Worm (Caenorhabditis elegans) whole organism, L3 larva: ENCODE data around the gene srh-83.

Experiments used
- ceh-28 ChIP-seq: fragments of 150-350 bp; optimal IDR thresholded peaks from 2 replicates; lab custom pipeline; 2014; ENCODE audit warnings: missing biosample characterization, missing genetic modification reagents, missing genetic modification characterization
- ceh-9 ChIP-seq: sonication (generic microtip); optimal IDR thresholded peaks from 2 replicates; lab custom pipeline; 2018; ENCODE audit warnings: missing biosample characterization, missing genetic modification characterization
- elt-2 ChIP-seq: sonication (generic microtip); optimal IDR thresholded peaks from 2 replicates; lab custom pipeline; 2016; ENCODE audit warnings: missing genetic modification reagents, mild to moderate bottlenecking, missing genetic modification characterization, missing compliant biosample characterization
- fkh-10 ChIP-seq: sonication (generic microtip); optimal IDR thresholded peaks from 2 replicates; lab custom pipeline; 2017; ENCODE audit warnings: missing biosample characterization, missing genetic modification reagents, missing genetic modification characterization
- hmg-11 ChIP-seq: sonication (generic microtip); optimal IDR thresholded peaks from 2 replicates; lab custom pipeline; 2016; ENCODE audit warnings: missing genetic modification characterization, missing compliant biosample characterization
- jun-1 ChIP-seq: fragments of 150-350 bp; optimal IDR thresholded peaks from 2 replicates; lab custom pipeline; 2014; ENCODE audit warnings: missing biosample characterization, missing genetic modification reagents, missing genetic modification characterization
- nhr-25 ChIP-seq: sonication (generic microtip); optimal IDR thresholded peaks from 2 replicates; lab custom pipeline; 2017; ENCODE audit warnings: missing biosample characterization, missing genetic modification characterization
- nhr-76 ChIP-seq: fragments of 150-350 bp; sonication (generic microtip); optimal IDR thresholded peaks from 5 replicates; lab custom pipeline; 2014; ENCODE audit warnings: missing biosample characterization, missing genetic modification characterization
- pha-4 ChIP-seq: fragments of 150-350 bp; optimal IDR thresholded peaks from 2 replicates; lab custom pipeline; 2014; ENCODE audit warnings: missing biosample characterization, missing genetic modification reagents, missing genetic modification characterization
- unc-39 ChIP-seq: sonication (generic microtip); optimal IDR thresholded peaks from 4 replicates; lab custom pipeline; 2017; ENCODE audit warnings: missing biosample characterization, missing genetic modification characterization
- unc-62 ChIP-seq: fragments of 150-350 bp; sonication (generic microtip); optimal IDR thresholded peaks from 4 replicates; lab custom pipeline; 2014; ENCODE audit warnings: missing biosample characterization, missing genetic modification reagents, missing genetic modification characterization

DNA sequence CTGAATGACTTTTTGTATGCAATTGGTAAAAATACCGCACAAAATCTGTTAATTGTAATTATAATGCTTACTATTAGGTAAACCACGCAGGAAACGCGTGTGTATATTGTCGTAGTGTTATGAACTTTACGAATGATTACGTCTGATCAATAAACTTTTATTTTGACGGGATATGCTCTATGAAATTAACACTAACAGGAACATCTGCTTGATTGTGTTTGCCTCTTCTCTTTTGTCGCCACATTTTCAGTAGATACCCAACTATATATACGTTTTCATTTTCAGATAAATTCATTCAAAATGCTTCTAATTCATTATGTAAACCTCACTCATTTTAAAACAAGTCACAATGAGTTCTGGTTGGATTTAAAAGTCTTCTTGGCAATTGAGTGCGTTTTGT lies 32.1 kb upstream of the srh-83 start, which contains the start of gene sre-10:
- TF ChIP-seq unc-39 (no peak), jun-1 (tag; lab: Kevin White, UChicago) (no peak), hmg-11 (no peak), fkh-10 (GFP tag; lab: Kevin White, UChicago) (no peak), ceh-9 (tag; lab: Kevin White, UChicago) (no peak), nhr-76 (tag; lab: Kevin White, UChicago) (no peak), unc-62 (GFP tag; lab: Kevin White, UChicago) (no peak), pha-4 (tag; lab: Kevin White, UChicago) (no peak), ceh-28 (tag; lab: Kevin White, UChicago) (no peak), elt-2 (tag; lab: Kevin White, UChicago) (no peak), nhr-25 (tag; lab: Kevin White, UChicago) (no peak)
